Worm (Caenorhabditis elegans) whole organism, L3 larva: ENCODE measurements around the gene C17H11.1.
"Not testable (repeated sequence)": the region's sequence is repeated elsewhere in the genome, so short reads cannot be mapped to it uniquely, and the experiment has no call there.

ENCODE experiments used
- R02D3.7 ChIP-seq: fragments of 150-350 bp; optimal IDR thresholded peaks from 2 replicates; lab custom pipeline; 2014; ENCODE audit warnings: missing biosample characterization, missing genetic modification characterization
- aly-2 ChIP-seq: fragments of 150-350 bp; optimal IDR thresholded peaks from 2 replicates; lab custom pipeline; 2014; ENCODE audit warnings: missing biosample characterization, missing genetic modification characterization
- ama-1 ChIP-seq: fragments of 150-350 bp; optimal IDR thresholded peaks from 2 replicates; lab custom pipeline; 2018
- ceh-28 ChIP-seq: fragments of 150-350 bp; optimal IDR thresholded peaks from 2 replicates; lab custom pipeline; 2014; ENCODE audit warnings: missing biosample characterization, missing genetic modification reagents, missing genetic modification characterization
- ceh-82 ChIP-seq: fragments of 150-350 bp; optimal IDR thresholded peaks from 2 replicates; lab custom pipeline; 2014; ENCODE audit warnings: missing biosample characterization, missing genetic modification characterization
- ceh-9 ChIP-seq: sonication (generic microtip); optimal IDR thresholded peaks from 2 replicates; lab custom pipeline; 2018; ENCODE audit warnings: missing biosample characterization, missing genetic modification characterization
- egl-27 ChIP-seq: sonication (generic microtip); optimal IDR thresholded peaks from 4 replicates; lab custom pipeline; 2017; ENCODE audit warnings: missing biosample characterization, missing genetic modification reagents, missing genetic modification characterization
- egl-5 ChIP-seq: fragments of 150-350 bp; optimal IDR thresholded peaks from 2 replicates; lab custom pipeline; 2017; ENCODE audit warnings: missing biosample characterization, missing genetic modification reagents, missing genetic modification characterization, inconsistent platforms
- elt-2 ChIP-seq: sonication (generic microtip); optimal IDR thresholded peaks from 2 replicates; lab custom pipeline; 2016; ENCODE audit warnings: missing genetic modification reagents, mild to moderate bottlenecking, missing genetic modification characterization, missing compliant biosample characterization
- elt-3 ChIP-seq, 3 experiments: fragments of 150-350 bp in 1 of 3; sonication (generic microtip) in 2 of 3; optimal IDR thresholded peaks; 2 replicates in 2 of 3; 4 replicates in 1 of 3; lab custom pipeline; 2014 to 2017; ENCODE audit warnings: missing biosample characterization in 3 of 3, missing genetic modification characterization in 3 of 3
- eor-1 ChIP-seq, 2 experiments: fragments of 150-350 bp; optimal IDR thresholded peaks; 2 replicates each; lab custom pipeline; 2014 to 2018; ENCODE audit warnings: missing biosample characterization in 2 of 2, missing genetic modification characterization in 2 of 2
- fkh-10 ChIP-seq: sonication (generic microtip); optimal IDR thresholded peaks from 2 replicates; lab custom pipeline; 2017; ENCODE audit warnings: missing biosample characterization, missing genetic modification reagents, missing genetic modification characterization
- fkh-2 ChIP-seq: fragments of 150-350 bp; optimal IDR thresholded peaks from 2 replicates; lab custom pipeline; 2014; ENCODE audit warnings: missing biosample characterization, missing genetic modification reagents, missing genetic modification characterization
- hmg-11 ChIP-seq: sonication (generic microtip); optimal IDR thresholded peaks from 2 replicates; lab custom pipeline; 2016; ENCODE audit warnings: missing genetic modification characterization, missing compliant biosample characterization
- jun-1 ChIP-seq: fragments of 150-350 bp; optimal IDR thresholded peaks from 2 replicates; lab custom pipeline; 2014; ENCODE audit warnings: missing biosample characterization, missing genetic modification reagents, missing genetic modification characterization
- lin-15B ChIP-seq: fragments of 150-350 bp; optimal IDR thresholded peaks from 2 replicates; lab custom pipeline; 2014; ENCODE audit warnings: missing biosample characterization, missing genetic modification characterization
- lin-39 ChIP-seq: fragments of 150-350 bp; optimal IDR thresholded peaks from 2 replicates; lab custom pipeline; 2018; ENCODE audit warnings: missing biosample characterization, missing genetic modification reagents, missing genetic modification characterization
- mdl-1 ChIP-seq: fragments of 150-350 bp; optimal IDR thresholded peaks from 2 replicates; lab custom pipeline; 2014; ENCODE audit warnings: missing biosample characterization, missing genetic modification characterization
- nfya-1 ChIP-seq: sonication (generic microtip); optimal IDR thresholded peaks from 2 replicates; lab custom pipeline; 2017; ENCODE audit warnings: missing genetic modification characterization, mild to moderate bottlenecking, missing compliant biosample characterization, antibody characterized with exemption, moderate library complexity; ENCODE audit not compliant: insufficient read depth
- nhr-12 ChIP-seq: fragments of 150-350 bp; optimal IDR thresholded peaks from 2 replicates; lab custom pipeline; 2014; ENCODE audit warnings: missing biosample characterization, missing genetic modification characterization
- nhr-23 ChIP-seq: fragments of 150-350 bp; optimal IDR thresholded peaks from 2 replicates; lab custom pipeline; 2014; ENCODE audit warnings: missing biosample characterization, missing genetic modification reagents, missing genetic modification characterization
- nhr-237 ChIP-seq: fragments of 150-350 bp; optimal IDR thresholded peaks from 2 replicates; lab custom pipeline; 2014; ENCODE audit warnings: missing biosample characterization, missing genetic modification characterization
- nhr-28 ChIP-seq: fragments of 150-350 bp; optimal IDR thresholded peaks from 2 replicates; lab custom pipeline; 2014; ENCODE audit warnings: missing biosample characterization, missing genetic modification characterization
- nhr-67 ChIP-seq: fragments of 150-350 bp; optimal IDR thresholded peaks from 2 replicates; lab custom pipeline; 2014; ENCODE audit warnings: missing biosample characterization, missing genetic modification characterization
- pha-4 ChIP-seq: fragments of 150-350 bp; optimal IDR thresholded peaks from 2 replicates; lab custom pipeline; 2014; ENCODE audit warnings: missing biosample characterization, missing genetic modification reagents, missing genetic modification characterization
- sea-2 ChIP-seq: fragments of 150-350 bp; sonication (generic microtip); optimal IDR thresholded peaks from 4 replicates; lab custom pipeline; 2014; ENCODE audit warnings: missing biosample characterization, missing genetic modification reagents, missing genetic modification characterization
- skn-1 ChIP-seq: fragments of 150-350 bp; optimal IDR thresholded peaks from 2 replicates; lab custom pipeline; 2014; ENCODE audit warnings: missing biosample characterization, missing genetic modification characterization
- snpc-4 ChIP-seq: fragments of 150-350 bp; optimal IDR thresholded peaks from 2 replicates; lab custom pipeline; 2014; ENCODE audit warnings: missing biosample characterization, missing genetic modification characterization
- tbx-2 ChIP-seq: sonication (generic microtip); optimal IDR thresholded peaks from 2 replicates; lab custom pipeline; 2016; ENCODE audit warnings: mild to moderate bottlenecking, missing genetic modification characterization, missing compliant biosample characterization
- unc-39 ChIP-seq: sonication (generic microtip); optimal IDR thresholded peaks from 4 replicates; lab custom pipeline; 2017; ENCODE audit warnings: missing biosample characterization, missing genetic modification characterization
- unc-62 ChIP-seq: fragments of 150-350 bp; sonication (generic microtip); optimal IDR thresholded peaks from 4 replicates; lab custom pipeline; 2014; ENCODE audit warnings: missing biosample characterization, missing genetic modification reagents, missing genetic modification characterization
- zag-1 ChIP-seq: fragments of 150-350 bp; optimal IDR thresholded peaks from 2 replicates; lab custom pipeline; 2014; ENCODE audit warnings: missing biosample characterization, missing genetic modification characterization
- ztf-11 ChIP-seq: fragments of 150-350 bp; optimal IDR thresholded peaks from 2 replicates; lab custom pipeline; 2014; ENCODE audit warnings: missing biosample characterization, missing genetic modification characterization

C17H11.1 gene

DNA sequence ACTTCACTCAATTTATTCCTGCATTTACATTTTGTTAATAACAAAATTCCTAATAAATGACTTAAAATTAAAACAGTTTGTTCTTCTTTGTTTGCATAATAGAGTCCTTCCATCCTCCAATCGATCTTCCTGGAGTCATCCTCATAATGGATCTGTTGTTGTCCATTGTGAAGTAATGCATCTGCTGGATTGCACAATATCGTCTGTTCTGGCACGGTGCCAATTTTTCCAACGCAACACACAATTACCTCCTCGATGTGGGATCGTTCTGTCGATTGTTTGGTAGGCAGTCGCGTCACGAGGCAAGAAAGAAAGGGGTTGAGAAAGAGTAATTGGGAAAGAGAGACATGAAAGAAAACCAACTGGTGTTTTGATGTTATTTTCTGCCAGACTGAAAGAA is 13.7 kb upstream of the C17H11.1 start:
- no peak for TF ChIP-seq tbx-2
- no peak for TF ChIP-seq ama-1
- no peak for TF ChIP-seq nhr-12 (tag; lab: Kevin White, UChicago)
- no peak for TF ChIP-seq skn-1 (tag; lab: Kevin White, UChicago)
- TF ChIP-seq lin-39 (tag; lab: Kevin White, UChicago): peak; percentile 32
- no peak for TF ChIP-seq unc-62 (GFP tag; lab: Kevin White, UChicago)
- TF ChIP-seq nhr-237 (tag; lab: Kevin White, UChicago): no peak
- no peak for TF ChIP-seq ceh-82 (tag; lab: Kevin White, UChicago)
- no peak for TF ChIP-seq fkh-2 (tag; lab: Kevin White, UChicago)
- TF ChIP-seq lin-15B: no peak
- no peak for TF ChIP-seq sea-2
- TF ChIP-seq elt-3 (tag; optimal IDR thresholded peaks at IDR 0.05; lab: Kevin White, UChicago): no peak
- no peak for TF ChIP-seq ceh-9 (tag; lab: Kevin White, UChicago)
- TF ChIP-seq egl-5 (tag; lab: Kevin White, UChicago): peak; percentile 52
- peak; percentile 25 for TF ChIP-seq pha-4 (tag; lab: Kevin White, UChicago)

ce11 chrX:8162793-8163192 is 10.9 kb upstream of the C17H11.1 start, which contains the start of gene F22F1.3:
TSS of gene F22F1.3 (minus strand) at chrX:8163073.
- TF ChIP-seq elt-3 (tag; optimal IDR thresholded peaks at IDR 0.05; lab: Kevin White, UChicago): no peak

DNA sequence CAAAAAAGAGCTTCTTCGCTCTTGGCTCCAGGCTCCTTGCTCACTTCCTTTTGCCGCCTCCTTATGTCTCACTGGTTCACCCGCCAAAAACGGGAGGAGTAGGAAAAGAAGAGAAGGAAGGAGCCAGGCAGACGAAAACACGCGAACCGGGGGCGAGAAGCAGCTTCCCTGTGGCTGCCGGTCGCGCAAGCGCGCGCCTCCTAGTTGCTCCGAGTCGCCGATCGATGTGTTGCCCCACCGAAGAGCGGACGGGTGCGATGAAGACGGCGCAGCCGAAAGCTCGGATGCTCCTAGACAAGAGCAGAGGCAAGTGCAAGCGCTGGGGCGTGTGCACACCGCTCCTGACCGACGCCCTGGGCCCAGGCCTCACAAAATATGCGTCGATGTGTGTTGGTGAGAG is 10.2 kb upstream of the C17H11.1 start:
- TF ChIP-seq lin-39 (tag; lab: Kevin White, UChicago) (peak; percentile 85), snpc-4 (tag; lab: Kevin White, UChicago) (peak; percentile 7), skn-1 (tag; lab: Kevin White, UChicago) (peak; percentile 28), nfya-1 (tag; lab: Kevin White, UChicago) (peak; percentile 64), lin-15B (peak; percentile 11), fkh-10 (peak; percentile 82), ceh-28 (peak; percentile 11), zag-1 (tag; lab: Kevin White, UChicago) (no peak), jun-1 (tag; lab: Kevin White, UChicago) (no peak), hmg-11 (tag; lab: Kevin White, UChicago) (peak; percentile 61), egl-27 (tag; lab: Kevin White, UChicago) (no peak)

DNA sequence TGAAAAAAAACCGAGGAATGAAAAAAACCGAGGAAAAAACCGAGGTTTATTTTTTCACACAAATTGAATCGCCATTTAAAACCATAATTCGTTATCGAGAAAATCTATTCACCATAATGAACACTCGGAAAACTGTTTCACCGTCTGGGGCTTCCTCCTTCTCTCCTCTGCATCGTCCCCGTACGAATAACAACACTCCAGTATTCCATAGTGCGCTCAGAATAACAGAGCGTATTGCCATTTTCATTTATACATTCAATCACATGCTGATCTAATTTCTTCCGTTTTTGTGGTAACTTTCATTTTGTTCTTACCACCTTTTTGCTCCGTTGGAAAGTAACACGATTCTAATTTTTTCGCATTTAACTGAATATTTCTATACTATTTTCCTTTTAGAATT is 4.2 kb upstream of the C17H11.1 start, which contains the start of gene C17H11.2:
Gene C17H11.2 (plus strand): TSS at position 397 of the 400 bp plus-strand sequence.
- peak; percentile 41 for TF ChIP-seq nhr-23
- peak; percentile 43 for TF ChIP-seq pha-4 (tag; lab: Kevin White, UChicago)
- TF ChIP-seq hmg-11 (tag; lab: Kevin White, UChicago): peak; percentile 39
- TF ChIP-seq ztf-11 (tag; lab: Kevin White, UChicago): no peak
- peak; percentile 33 for TF ChIP-seq elt-2

ce11 chrX:8181590-8182311 is 8.0 kb downstream of the C17H11.1 start, which contains the start of gene C17H11.4:
TSS of gene C17H11.4 (minus strand) at chrX:8181640.
- not testable (repeated sequence) for TF ChIP-seq mdl-1, hmg-11, skn-1 (tag; lab: Kevin White, UChicago)

DNA sequence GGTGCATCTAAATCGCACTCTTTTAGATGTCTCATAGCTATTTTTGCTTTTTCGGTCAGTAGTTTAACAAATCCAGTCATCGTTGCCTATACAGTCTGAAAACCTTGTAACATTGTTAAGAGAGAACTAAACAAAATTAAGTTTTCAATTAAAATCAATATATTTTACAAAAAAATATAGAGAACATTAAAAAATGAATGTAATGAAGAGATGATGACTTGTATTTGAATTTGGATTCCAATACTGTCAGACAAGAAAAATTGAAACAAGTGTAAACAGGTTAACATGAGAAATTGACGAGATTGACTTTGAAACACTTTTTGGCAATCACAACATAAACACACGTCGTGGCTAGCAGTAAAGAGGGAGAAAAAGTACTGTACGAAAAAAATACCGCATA is 11.3 kb downstream of the C17H11.1 start, which contains the start of gene C17H11.5:
Gene C17H11.5 (minus strand): TSS at position 101 of the 400 bp plus-strand sequence.
- TF ChIP-seq snpc-4 (tag; lab: Kevin White, UChicago): no peak
- TF ChIP-seq pha-4 (tag; lab: Kevin White, UChicago): no peak
- TF ChIP-seq nhr-12 (tag; lab: Kevin White, UChicago): no peak
- no peak for TF ChIP-seq skn-1 (tag; lab: Kevin White, UChicago)
- TF ChIP-seq nhr-67: no peak

DNA sequence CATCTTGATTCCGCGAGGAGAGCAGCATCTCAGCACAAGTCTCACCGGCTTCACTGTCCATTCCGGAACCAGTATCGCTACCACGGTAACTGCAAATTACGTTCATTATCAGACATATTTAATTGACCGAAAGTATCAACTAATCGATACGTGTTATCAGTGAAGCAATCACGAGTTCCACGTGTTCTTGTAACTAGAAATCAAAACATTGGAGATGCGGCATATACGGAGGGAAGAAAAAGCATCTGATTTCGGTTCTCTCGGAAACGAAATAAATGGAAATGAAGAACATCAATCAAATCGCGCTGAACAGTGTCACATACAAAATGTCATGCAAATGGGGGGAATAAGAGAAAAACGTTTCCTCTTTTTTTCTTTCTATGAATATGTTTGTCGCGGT is 19.5 kb downstream of the C17H11.1 start:
- TF ChIP-seq jun-1 (tag; lab: Kevin White, UChicago): no peak
- TF ChIP-seq ceh-28: peak; percentile 16
- TF ChIP-seq R02D3.7 (tag; lab: Kevin White, UChicago): no peak
- TF ChIP-seq elt-2: peak; percentile 56
- TF ChIP-seq unc-62 (GFP tag; lab: Kevin White, UChicago): no peak
- TF ChIP-seq nhr-67: no peak
- TF ChIP-seq egl-5 (tag; lab: Kevin White, UChicago): peak; percentile 18
- TF ChIP-seq ama-1: peak; percentile 2
- TF ChIP-seq pha-4 (tag; lab: Kevin White, UChicago): peak; percentile 4
- no peak for TF ChIP-seq snpc-4 (tag; lab: Kevin White, UChicago)
- TF ChIP-seq eor-1 (tag; optimal IDR thresholded peaks at IDR 0.05; lab: Kevin White, UChicago): no peak
- no peak for TF ChIP-seq aly-2 (tag; lab: Kevin White, UChicago)
- TF ChIP-seq nhr-28 (tag; lab: Kevin White, UChicago): no peak
- no peak for TF ChIP-seq unc-39 (tag; lab: Kevin White, UChicago)
